Fruit fly (Drosophila melanogaster) whole organism, prepupa: ENCODE data around the gene Pos.
A peak's percentile ranks its signal among the peaks of the same experiment; 100 is the strongest.

ENCODE experiments used
- CG10631 ChIP-seq: fragments of 200-800 bp; sonication (Bioruptor generic); optimal IDR thresholded peaks from 2 replicates; lab custom pipeline; 2016; ENCODE audit warnings: missing biosample characterization, missing genetic modification characterization
- CG10669 ChIP-seq: fragments of 200-800 bp; sonication (Bioruptor generic); optimal IDR thresholded peaks from 3 replicates; lab custom pipeline; 2018; ENCODE audit warnings: missing biosample characterization, mild to moderate bottlenecking, missing genetic modification characterization, moderate library complexity
- CG11902 ChIP-seq: fragments of 200-800 bp; sonication (Bioruptor generic); optimal IDR thresholded peaks from 3 replicates; lab custom pipeline; 2016; ENCODE audit warnings: missing biosample characterization, missing genetic modification characterization
- CG15336 ChIP-seq: fragments of 200-800 bp; sonication (Bioruptor generic); IDR thresholded peaks from 2 replicates; pipeline ENCODE4 v1.3.6; 2022; ENCODE audit warnings: missing biosample characterization, missing genetic modification characterization
- CG1621 ChIP-seq: fragments of 200-800 bp; sonication (Bioruptor generic); optimal IDR thresholded peaks from 3 replicates; lab custom pipeline; 2018; ENCODE audit warnings: missing biosample characterization, mild to moderate bottlenecking, missing genetic modification characterization
- CG3032 ChIP-seq: fragments of 200-800 bp; optimal IDR thresholded peaks from 2 replicates; lab custom pipeline; 2019; ENCODE audit warnings: missing biosample characterization, mild to moderate bottlenecking, missing genetic modification characterization, moderate library complexity
- CG31627 ChIP-seq: fragments of 200-800 bp; sonication (Bioruptor generic); optimal IDR thresholded peaks from 3 replicates; lab custom pipeline; 2016; ENCODE audit warnings: missing biosample characterization, missing genetic modification characterization
- CG32006 ChIP-seq: fragments of 200-800 bp; sonication (Bioruptor generic); optimal IDR thresholded peaks from 3 replicates; lab custom pipeline; 2017; ENCODE audit warnings: missing biosample characterization, mild to moderate bottlenecking, missing genetic modification characterization
- CG34406 ChIP-seq: fragments of 200-800 bp; sonication (Bioruptor generic); optimal IDR thresholded peaks from 3 replicates; lab custom pipeline; 2016; ENCODE audit warnings: missing biosample characterization, missing genetic modification characterization
- CG4318 ChIP-seq: fragments of 200-800 bp; sonication (Bioruptor generic); optimal IDR thresholded peaks from 3 replicates; lab custom pipeline; 2017; ENCODE audit warnings: missing biosample characterization, mild to moderate bottlenecking, missing genetic modification characterization
- CG6163 ChIP-seq: fragments of 200-800 bp; sonication (Bioruptor generic); IDR thresholded peaks from 3 replicates; pipeline ENCODE4 v1.3.6; 2022; ENCODE audit warnings: missing biosample characterization, missing genetic modification characterization
- CG6276 ChIP-seq: fragments of 200-800 bp; sonication (Bioruptor generic); optimal IDR thresholded peaks from 2 replicates; lab custom pipeline; 2017; ENCODE audit warnings: missing biosample characterization, mild to moderate bottlenecking, missing genetic modification characterization
- CG6808 ChIP-seq: fragments of 200-800 bp; sonication (Bioruptor generic); optimal IDR thresholded peaks from 3 replicates; lab custom pipeline; 2017; ENCODE audit warnings: missing biosample characterization, missing genetic modification characterization, mild to moderate bottlenecking, moderate library complexity, missing genetic modification reagents
- CG6854 ChIP-seq: fragments of 200-800 bp; sonication (Bioruptor generic); optimal IDR thresholded peaks from 2 replicates; lab custom pipeline; 2017; ENCODE audit warnings: missing biosample characterization, mild to moderate bottlenecking, missing genetic modification characterization
- CG7368 ChIP-seq: fragments of 200-800 bp; sonication (Bioruptor generic); optimal IDR thresholded peaks from 3 replicates; lab custom pipeline; 2016; ENCODE audit warnings: missing biosample characterization, missing genetic modification characterization
- CG8119 ChIP-seq: fragments of 200-800 bp; sonication (Bioruptor generic); IDR thresholded peaks from 3 replicates; pipeline ENCODE4 v1.3.6; 2022; ENCODE audit warnings: missing biosample characterization, missing genetic modification characterization
- CG8632 ChIP-seq: fragments of 200-800 bp; sonication (Bioruptor generic); optimal IDR thresholded peaks from 3 replicates; lab custom pipeline; 2016; ENCODE audit warnings: missing biosample characterization, missing genetic modification characterization
- Eip75B ChIP-seq: fragments of 200-800 bp; sonication (Bioruptor generic); optimal IDR thresholded peaks from 3 replicates; lab custom pipeline; 2016; ENCODE audit warnings: missing biosample characterization, missing genetic modification characterization
- Eip78C ChIP-seq: fragments of 200-800 bp; sonication (Bioruptor generic); peaks from one replicate; lab custom pipeline; 2016; ENCODE audit warnings: missing biosample characterization, missing genetic modification characterization
- Eip93F ChIP-seq: fragments of 200-800 bp; sonication (Bioruptor generic); optimal IDR thresholded peaks from 2 replicates; lab custom pipeline; 2016; ENCODE audit warnings: missing biosample characterization, mild to moderate bottlenecking, missing genetic modification characterization
- Ets21C ChIP-seq: fragments of 200-800 bp; sonication (Bioruptor generic); optimal IDR thresholded peaks from 3 replicates; lab custom pipeline; 2016; ENCODE audit warnings: missing biosample characterization, missing genetic modification characterization
- Ets96B ChIP-seq: fragments of 200-800 bp; optimal IDR thresholded peaks from 2 replicates; lab custom pipeline; 2019; ENCODE audit warnings: missing biosample characterization, mild to moderate bottlenecking, missing genetic modification characterization, moderate library complexity
- Gug ChIP-seq: fragments of 200-800 bp; sonication (Bioruptor generic); IDR thresholded peaks from 2 replicates; pipeline ENCODE4 v1.3.6; 2022; ENCODE audit warnings: missing biosample characterization, missing genetic modification characterization
- Hr38 ChIP-seq: sonication (Bioruptor generic); optimal IDR thresholded peaks from 2 replicates; lab custom pipeline; 2016; ENCODE audit warnings: missing biosample characterization, missing genetic modification characterization
- Hr39 ChIP-seq: fragments of 200-800 bp; sonication (Bioruptor generic); optimal IDR thresholded peaks from 2 replicates; lab custom pipeline; 2016; ENCODE audit warnings: missing biosample characterization, missing genetic modification characterization
- Hr4 ChIP-seq: fragments of 200-800 bp; sonication (Bioruptor generic); optimal IDR thresholded peaks from 3 replicates; lab custom pipeline; 2016; ENCODE audit warnings: missing biosample characterization, missing genetic modification characterization
- Lpt ChIP-seq: fragments of 200-800 bp; sonication (Bioruptor generic); optimal IDR thresholded peaks from 3 replicates; lab custom pipeline; 2016; ENCODE audit warnings: missing biosample characterization, missing genetic modification characterization
- Met ChIP-seq: fragments of 200-800 bp; sonication (Bioruptor generic); optimal IDR thresholded peaks from 3 replicates; lab custom pipeline; 2016; ENCODE audit warnings: missing biosample characterization, missing genetic modification characterization
- OdsH ChIP-seq: fragments of 200-800 bp; sonication (Bioruptor generic); optimal IDR thresholded peaks from 3 replicates; lab custom pipeline; 2016; ENCODE audit warnings: missing biosample characterization, missing genetic modification characterization
- Sox102F ChIP-seq: fragments of 200-800 bp; sonication (Bioruptor generic); optimal IDR thresholded peaks from 2 replicates; lab custom pipeline; 2016; ENCODE audit warnings: missing biosample characterization, mild to moderate bottlenecking, missing genetic modification characterization
- Sox14 ChIP-seq: fragments of 200-800 bp; sonication (Bioruptor generic); optimal IDR thresholded peaks from 3 replicates; lab custom pipeline; 2016; ENCODE audit warnings: missing biosample characterization, missing genetic modification characterization
- Sox15 ChIP-seq: fragments of 200-800 bp; sonication (Bioruptor generic); optimal IDR thresholded peaks from 3 replicates; lab custom pipeline; 2016; ENCODE audit warnings: missing biosample characterization, missing genetic modification characterization
- acj6 ChIP-seq: fragments of 200-800 bp; sonication (Bioruptor generic); optimal IDR thresholded peaks from 3 replicates; lab custom pipeline; 2016; ENCODE audit warnings: missing biosample characterization, missing genetic modification characterization
- cyc ChIP-seq: fragments of 200-800 bp; sonication (Bioruptor generic); optimal IDR thresholded peaks from 3 replicates; lab custom pipeline; 2016; ENCODE audit warnings: missing biosample characterization, missing genetic modification characterization
- dac ChIP-seq: fragments of 200-800 bp; sonication (Bioruptor generic); optimal IDR thresholded peaks from 2 replicates; lab custom pipeline; 2017; ENCODE audit warnings: missing biosample characterization, mild to moderate bottlenecking, missing genetic modification characterization
- dsx ChIP-seq: fragments of 200-800 bp; optimal IDR thresholded peaks from 3 replicates; lab custom pipeline; 2019; ENCODE audit warnings: missing biosample characterization, mild to moderate bottlenecking, missing genetic modification characterization, moderate library complexity; ENCODE audit not compliant: poor library complexity, severe bottlenecking
- esn ChIP-seq: fragments of 200-800 bp; sonication (Bioruptor generic); optimal IDR thresholded peaks from 2 replicates; lab custom pipeline; 2016; ENCODE audit warnings: missing biosample characterization, mild to moderate bottlenecking, missing genetic modification characterization, moderate library complexity
- fd59A ChIP-seq: fragments of 200-800 bp; sonication (Bioruptor generic); optimal IDR thresholded peaks from 2 replicates; lab custom pipeline; 2017; ENCODE audit warnings: missing biosample characterization, mild to moderate bottlenecking, missing genetic modification characterization, missing genetic modification reagents
- fkh ChIP-seq: fragments of 200-800 bp; sonication (Bioruptor generic); optimal IDR thresholded peaks from 3 replicates; lab custom pipeline; 2017; ENCODE audit warnings: missing biosample characterization, mild to moderate bottlenecking, missing genetic modification characterization, moderate library complexity
- lz ChIP-seq: fragments of 200-800 bp; sonication (Bioruptor generic); optimal IDR thresholded peaks from 3 replicates; lab custom pipeline; 2016; ENCODE audit warnings: missing biosample characterization, missing genetic modification characterization
- pdm3 ChIP-seq: fragments of 200-800 bp; sonication (Bioruptor generic); optimal IDR thresholded peaks from 3 replicates; lab custom pipeline; 2016; ENCODE audit warnings: missing biosample characterization, missing genetic modification characterization
- salr ChIP-seq, 2 experiments: fragments of 200-800 bp; sonication (Bioruptor generic); optimal IDR thresholded peaks; 3 replicates each; lab custom pipeline; 2016 to 2018; ENCODE audit warnings: missing biosample characterization in 2 of 2, missing genetic modification characterization in 2 of 2, mild to moderate bottlenecking in 1 of 2
- spab ChIP-seq: fragments of 200-800 bp; sonication (Bioruptor generic); optimal IDR thresholded peaks from 2 replicates; lab custom pipeline; 2017; ENCODE audit warnings: missing biosample characterization, mild to moderate bottlenecking, missing genetic modification characterization, missing genetic modification reagents
- topi ChIP-seq: fragments of 200-800 bp; sonication (Bioruptor generic); optimal IDR thresholded peaks from 3 replicates; lab custom pipeline; 2016; ENCODE audit warnings: missing biosample characterization, missing genetic modification characterization

Pos gene

DNA sequence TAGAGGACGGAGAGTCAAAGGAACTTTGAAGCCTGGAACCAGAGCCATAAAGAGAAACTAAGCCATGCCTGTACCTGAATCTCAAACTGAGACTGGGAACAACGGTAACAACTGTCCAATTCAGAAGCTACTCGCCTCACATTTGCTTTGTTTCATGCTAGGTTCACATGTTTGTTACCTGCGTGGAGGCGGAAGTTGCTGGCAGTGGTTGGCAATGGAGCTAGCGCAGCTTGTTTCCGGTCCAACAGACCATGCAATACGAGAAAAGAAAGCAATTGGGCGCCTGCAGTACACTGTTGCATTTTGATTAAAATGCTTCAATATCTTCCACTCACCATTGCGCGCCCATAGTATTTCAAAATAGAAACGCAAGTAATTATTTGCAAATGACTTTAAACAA, 5.6 kb downstream of the Pos start:
- TF ChIP-seq CG7368 (GFP tag; lab: Kevin White, UChicago) (no peak), spab (no peak), pdm3 (GFP tag; lab: Kevin White, UChicago) (no peak), Hr38 (no peak), cyc (GFP tag; lab: Kevin White, UChicago) (no peak), CG34406 (no peak), Ets21C (GFP tag; lab: Kevin White, UChicago) (no peak), CG1621 (tag; lab: Kevin White, UChicago) (no peak), acj6 (GFP tag; lab: Kevin White, UChicago) (no peak), Eip75B (GFP tag; lab: Kevin White, UChicago) (no peak), fd59A (GFP tag; lab: Kevin White, UChicago) (no peak)

DNA sequence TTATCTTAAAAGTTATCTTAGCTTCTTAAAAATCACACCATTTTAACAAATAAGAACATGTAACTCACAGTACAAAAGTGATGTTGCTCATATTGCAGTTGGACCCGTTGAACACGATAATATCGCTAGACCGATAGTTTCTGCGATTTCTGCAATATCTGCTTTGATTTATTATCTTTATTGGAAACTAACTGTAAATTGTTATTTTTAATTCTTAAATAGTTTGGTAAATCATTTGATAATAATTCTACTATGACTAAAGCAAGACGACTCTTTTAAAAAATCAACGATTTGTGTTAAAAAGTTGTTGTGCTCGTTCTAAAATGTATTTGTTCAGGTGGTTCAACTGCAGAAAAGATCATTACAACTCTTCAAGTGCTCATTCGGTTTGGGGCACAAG, 8.5 kb downstream of the Pos start:
- TF ChIP-seq Hr39, result no peak
- no peak for TF ChIP-seq CG10631 (GFP tag; lab: Kevin White, UChicago)

DNA sequence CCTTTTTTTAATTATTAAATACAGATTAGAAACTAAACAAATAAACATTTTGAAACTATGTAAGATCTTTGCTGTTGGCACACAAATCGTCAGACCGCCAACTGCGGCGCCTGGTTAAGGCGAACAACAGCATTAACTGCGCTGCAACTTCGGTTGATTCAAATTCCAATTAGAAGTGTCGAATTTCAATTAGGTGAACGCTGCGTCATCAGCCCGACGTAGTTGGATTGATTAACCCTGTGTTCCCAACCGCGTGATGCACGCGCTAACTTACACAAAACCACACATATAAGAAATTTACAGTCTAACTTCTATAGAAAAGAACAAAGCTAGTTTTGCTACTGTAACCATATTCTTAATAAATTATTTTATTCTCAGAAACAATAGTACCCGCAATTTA, 12.6 kb downstream of the Pos start:
- no peak for TF ChIP-seq CG6276 (GFP tag; lab: Kevin White, UChicago)
- TF ChIP-seq CG10669 (GFP tag; lab: Kevin White, UChicago), result no peak
- no peak for TF ChIP-seq CG8119

DNA sequence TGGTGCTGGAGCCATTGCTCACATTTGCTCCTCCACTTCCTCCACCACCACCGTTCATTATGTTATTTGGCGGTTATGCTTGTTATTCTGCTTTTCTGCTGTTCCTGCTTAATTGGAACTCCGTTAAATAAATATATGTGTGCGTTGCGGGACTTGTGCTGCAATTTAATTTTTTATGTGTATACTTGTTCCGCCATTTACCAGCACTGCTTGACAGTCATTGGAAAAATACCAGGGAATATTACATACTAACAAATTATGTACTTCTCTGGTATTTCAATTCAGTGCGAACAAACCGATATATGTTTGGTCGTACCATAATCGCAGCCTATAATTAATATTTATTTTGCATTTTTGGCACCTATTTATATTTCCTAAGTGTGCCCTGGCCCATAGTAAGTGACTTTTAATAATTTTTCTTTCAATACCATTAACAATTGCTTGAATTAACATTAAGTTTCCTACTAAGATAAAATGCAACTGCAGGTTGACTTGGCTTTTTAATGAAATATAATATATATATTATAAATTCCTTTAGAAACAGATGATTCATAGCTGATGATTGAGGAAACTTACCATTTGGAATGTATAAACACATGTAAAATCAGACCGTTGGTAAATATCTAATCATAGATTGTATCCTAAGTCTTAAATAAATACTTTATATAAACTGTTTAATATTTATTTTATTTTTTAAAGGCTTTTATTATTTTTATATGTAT, 13.8 kb downstream of the Pos start, which contains the start of the genes krz and mod:
TSS of gene krz (minus strand) at position 212 of the 722 bp plus-strand sequence.
TSS of gene mod (plus strand) at position 279 of the 722 bp plus-strand sequence.
- peak; percentile 8 for TF ChIP-seq Sox14 (GFP tag; lab: Kevin White, UChicago)
- TF ChIP-seq CG6808 (GFP tag; lab: Kevin White, UChicago), result no peak
- peak; percentile 48 for TF ChIP-seq CG31627 (GFP tag; lab: Kevin White, UChicago)
- TF ChIP-seq CG6163, result no peak
- TF ChIP-seq CG11902 (GFP tag; lab: Kevin White, UChicago), result no peak
- peak; percentile 25 for TF ChIP-seq cyc (GFP tag; lab: Kevin White, UChicago)
- no peak for TF ChIP-seq Lpt (GFP tag; lab: Kevin White, UChicago)
- no peak for TF ChIP-seq CG4318
- TF ChIP-seq CG6276 (GFP tag; lab: Kevin White, UChicago), result no peak
- TF ChIP-seq Sox15 (GFP tag; lab: Kevin White, UChicago), result no peak
- 0 out of 2 replicates have a peak, but pooled peaks have one; percentile 26 for TF ChIP-seq CG15336
- TF ChIP-seq dsx (GFP tag; lab: Kevin White, UChicago), result no peak
- no peak for TF ChIP-seq CG7368 (GFP tag; lab: Kevin White, UChicago)
- no peak for TF ChIP-seq Hr38
- TF ChIP-seq OdsH (GFP tag; lab: Kevin White, UChicago), result no peak
- no peak for TF ChIP-seq CG8632 (GFP tag; lab: Kevin White, UChicago)
- no peak for TF ChIP-seq fd59A (GFP tag; lab: Kevin White, UChicago)
- no peak; the same call in 2 of the 3 replicates for TF ChIP-seq CG8119
- no peak for TF ChIP-seq Hr39
- no peak for TF ChIP-seq Sox102F (GFP tag; lab: Kevin White, UChicago)
- peak; percentile 10 for TF ChIP-seq CG6854 (GFP tag; lab: Kevin White, UChicago)
- peak; percentile 29 for TF ChIP-seq esn (GFP tag; lab: Kevin White, UChicago)
- peak; percentile 44 for TF ChIP-seq topi
- peak; percentile 35 for TF ChIP-seq CG3032 (tag; lab: Kevin White, UChicago)
- no peak for TF ChIP-seq Gug (GFP tag; lab: Robert Waterston, UW)
- TF ChIP-seq salr (GFP tag; optimal IDR thresholded peaks at IDR 0.05; lab: Kevin White, UChicago), result no peak
- TF ChIP-seq Hr4 (GFP tag; lab: Kevin White, UChicago), result peak; percentile 42
- peak; percentile 27 for TF ChIP-seq fkh
- peak; percentile 27 for TF ChIP-seq Met (GFP tag; lab: Kevin White, UChicago)
- no peak for TF ChIP-seq Ets21C (GFP tag; lab: Kevin White, UChicago)
- no peak for TF ChIP-seq lz
- TF ChIP-seq Eip93F (GFP tag; lab: Kevin White, UChicago), result no peak
- TF ChIP-seq CG32006 (GFP tag; lab: Kevin White, UChicago), result no peak
- TF ChIP-seq CG10631 (GFP tag; lab: Kevin White, UChicago), result peak; percentile 22
- no peak for TF ChIP-seq Ets96B (tag; lab: Kevin White, UChicago)
- TF ChIP-seq dac (GFP tag; lab: Kevin White, UChicago), result no peak
- no peak for TF ChIP-seq Eip78C
- no peak for TF ChIP-seq CG10669 (GFP tag; lab: Kevin White, UChicago)
